Worm (Caenorhabditis elegans) whole organism, young adult: Measurements from ENCODE around the gene C46F2.1.

ENCODE experiments used
- B0035.1 ChIP-seq: sonication (generic microtip); optimal IDR thresholded peaks from 2 replicates; lab custom pipeline; 2016; ENCODE audit warnings: missing genetic modification characterization, mild to moderate bottlenecking, missing compliant biosample characterization, missing genotype, missing genetic modification reagents
- B0261.1 ChIP-seq: sonication (generic microtip); optimal IDR thresholded peaks from 2 replicates; lab custom pipeline; 2016; ENCODE audit warnings: mild to moderate bottlenecking, missing genetic modification characterization, moderate library complexity, missing compliant biosample characterization
- B0336.3 ChIP-seq: fragments of 200-800 bp; sonication (Bioruptor generic); IDR thresholded peaks from 2 replicates; pipeline ENCODE4 v1.3.6; 2022; ENCODE audit warnings: missing genetic modification characterization, missing compliant biosample characterization
- D2030.7 ChIP-seq: fragments of 200-800 bp; sonication (Bioruptor generic); IDR thresholded peaks from 2 replicates; pipeline ENCODE4 v1.3.6; 2022; ENCODE audit warnings: missing genetic modification reagents, missing genetic modification characterization, missing compliant biosample characterization
- F49E8.2 ChIP-seq: sonication (generic microtip); optimal IDR thresholded peaks from 3 replicates; lab custom pipeline; 2017; ENCODE audit warnings: missing genetic modification characterization, mild to moderate bottlenecking, missing compliant biosample characterization, antibody characterized with exemption, moderate library complexity; ENCODE audit not compliant: insufficient read depth
- F57C9.4 ChIP-seq: sonication (generic microtip); optimal IDR thresholded peaks from 2 replicates; lab custom pipeline; 2017; ENCODE audit warnings: mild to moderate bottlenecking, missing genetic modification characterization, missing compliant biosample characterization
- K11D2.4 ChIP-seq: fragments of 200-800 bp; sonication (Bioruptor generic); IDR thresholded peaks from 2 replicates; pipeline ENCODE4 v1.3.6; 2022; ENCODE audit warnings: missing genetic modification reagents, missing genetic modification characterization, missing compliant biosample characterization
- T07F8.4 ChIP-seq: sonication (generic microtip); optimal IDR thresholded peaks from 2 replicates; lab custom pipeline; 2016; ENCODE audit warnings: mild to moderate bottlenecking, missing genetic modification characterization, moderate library complexity, missing compliant biosample characterization
- Y53F4B.3 ChIP-seq: fragments of 200-800 bp; sonication (Bioruptor generic); IDR thresholded peaks from 2 replicates; pipeline ENCODE4 v1.3.6; 2022; ENCODE audit warnings: missing genetic modification reagents, missing genetic modification characterization, missing compliant biosample characterization
- Y56A3A.18 ChIP-seq: fragments of 200-800 bp; sonication (Bioruptor generic); IDR thresholded peaks from 2 replicates; pipeline ENCODE4 v1.3.6; 2022; ENCODE audit warnings: missing genetic modification reagents, missing genetic modification characterization, missing compliant biosample characterization
- aptf-3 ChIP-seq: fragments of 200-800 bp; sonication (Bioruptor generic); IDR thresholded peaks from 2 replicates; pipeline ENCODE4 v1.3.6; 2022; ENCODE audit warnings: missing genetic modification characterization, missing compliant biosample characterization
- ccch-3 ChIP-seq: fragments of 200-800 bp; sonication (Bioruptor generic); optimal IDR thresholded peaks from 2 replicates; lab custom pipeline; 2018; ENCODE audit warnings: mild to moderate bottlenecking, missing genetic modification characterization, missing compliant biosample characterization
- ceh-58 ChIP-seq: fragments of 200-800 bp; sonication (Bioruptor generic); IDR thresholded peaks from 2 replicates; pipeline ENCODE4 v1.3.6; 2022; ENCODE audit warnings: missing genetic modification characterization, missing compliant biosample characterization
- ceh-79 ChIP-seq: sonication (generic microtip); optimal IDR thresholded peaks from 2 replicates; lab custom pipeline; 2017; ENCODE audit warnings: mild to moderate bottlenecking, missing genetic modification characterization, missing compliant biosample characterization
- chd-7 ChIP-seq: sonication (generic microtip); optimal IDR thresholded peaks from 2 replicates; lab custom pipeline; 2016; ENCODE audit warnings: mild to moderate bottlenecking, missing genetic modification characterization, moderate library complexity, missing compliant biosample characterization
- dpff-1 ChIP-seq: sonication (generic microtip); optimal IDR thresholded peaks from 2 replicates; lab custom pipeline; 2017; ENCODE audit warnings: mild to moderate bottlenecking, missing genetic modification characterization, missing compliant biosample characterization
- efl-1 ChIP-seq: fragments of 150-350 bp; optimal IDR thresholded peaks from 2 replicates; lab custom pipeline; 2014; ENCODE audit warnings: missing biosample characterization, missing genetic modification reagents, missing genetic modification characterization
- egl-44 ChIP-seq: fragments of 200-800 bp; sonication (Bioruptor generic); IDR thresholded peaks from 2 replicates; pipeline ENCODE4 v1.3.6; 2022; ENCODE audit warnings: missing genetic modification reagents, missing genetic modification characterization, missing compliant biosample characterization
- hrde-1 ChIP-seq: sonication (generic microtip); optimal IDR thresholded peaks from 2 replicates; lab custom pipeline; 2016; ENCODE audit warnings: missing genetic modification characterization, mild to moderate bottlenecking, missing compliant biosample characterization, moderate library complexity, missing genotype, missing genetic modification reagents, borderline replicate concordance
- let-526 ChIP-seq: fragments of 200-800 bp; sonication (Bioruptor generic); IDR thresholded peaks from 2 replicates; pipeline ENCODE4 v1.3.6; 2022; ENCODE audit warnings: missing genetic modification reagents, missing genetic modification characterization, missing compliant biosample characterization
- lin-26 ChIP-seq: fragments of 200-800 bp; sonication (Bioruptor generic); IDR thresholded peaks from 2 replicates; pipeline ENCODE4 v1.3.6; 2022; ENCODE audit warnings: missing genetic modification reagents, missing genetic modification characterization, missing compliant biosample characterization
- lin-40 ChIP-seq: sonication (generic microtip); optimal IDR thresholded peaks from 2 replicates; lab custom pipeline; 2016; ENCODE audit warnings: missing genetic modification characterization, mild to moderate bottlenecking, missing compliant biosample characterization, missing genotype, missing genetic modification reagents
- lsy-27 ChIP-seq: sonication (generic microtip); optimal IDR thresholded peaks from 2 replicates; lab custom pipeline; 2017; ENCODE audit warnings: missing genetic modification characterization, mild to moderate bottlenecking, missing compliant biosample characterization, antibody characterized with exemption, missing genotype, borderline replicate concordance; ENCODE audit not compliant: insufficient read depth
- madf-6 ChIP-seq: fragments of 200-800 bp; sonication (Bioruptor generic); IDR thresholded peaks from 2 replicates; pipeline ENCODE4 v1.3.6; 2022; ENCODE audit warnings: missing genetic modification reagents, missing genetic modification characterization, missing compliant biosample characterization
- mes-4 ChIP-seq: sonication (generic microtip); optimal IDR thresholded peaks from 2 replicates; lab custom pipeline; 2016; ENCODE audit warnings: missing genotype, missing genetic modification characterization, missing compliant biosample characterization
- mxl-1 ChIP-seq: sonication (generic microtip); optimal IDR thresholded peaks from 2 replicates; lab custom pipeline; 2016; ENCODE audit warnings: missing genetic modification characterization, missing compliant biosample characterization
- nfya-2 ChIP-seq: fragments of 200-800 bp; sonication (Bioruptor generic); IDR thresholded peaks from 2 replicates; pipeline ENCODE4 v1.3.6; 2022; ENCODE audit warnings: missing genetic modification reagents, missing genetic modification characterization, missing compliant biosample characterization
- nhr-120 ChIP-seq: fragments of 200-800 bp; sonication (Bioruptor generic); IDR thresholded peaks from 2 replicates; pipeline ENCODE4 v1.3.6; 2022; ENCODE audit warnings: missing genetic modification characterization, missing compliant biosample characterization
- nhr-179 ChIP-seq: sonication (generic microtip); optimal IDR thresholded peaks from 2 replicates; lab custom pipeline; 2016; ENCODE audit warnings: mild to moderate bottlenecking, missing genetic modification characterization, missing compliant biosample characterization
- nhr-27 ChIP-seq: fragments of 200-800 bp; sonication (Bioruptor generic); optimal IDR thresholded peaks from 2 replicates; lab custom pipeline; 2018; ENCODE audit warnings: mild to moderate bottlenecking, missing genetic modification characterization, moderate library complexity, missing compliant biosample characterization
- pbrm-1 ChIP-seq: fragments of 200-800 bp; sonication (Bioruptor generic); IDR thresholded peaks from 2 replicates; pipeline ENCODE4 v1.3.6; 2022; ENCODE audit warnings: missing genetic modification reagents, missing genetic modification characterization, missing compliant biosample characterization
- snpc-1.1 ChIP-seq: sonication (generic microtip); optimal IDR thresholded peaks from 2 replicates; lab custom pipeline; 2017; ENCODE audit warnings: missing genetic modification characterization, mild to moderate bottlenecking, missing compliant biosample characterization, antibody characterized with exemption, moderate library complexity, missing genotype, missing genetic modification reagents; ENCODE audit not compliant: insufficient read depth
- snpc-1.3 ChIP-seq: sonication (generic microtip); optimal IDR thresholded peaks from 2 replicates; lab custom pipeline; 2017; ENCODE audit warnings: missing genetic modification characterization, mild to moderate bottlenecking, missing compliant biosample characterization, antibody characterized with exemption, moderate library complexity, missing genotype, missing genetic modification reagents; ENCODE audit not compliant: insufficient read depth
- snpc-4 ChIP-seq, 5 experiments: fragments of 150-350 bp in 1 of 5; sonication (generic microtip) in 4 of 5; optimal IDR thresholded peaks; 2 replicates each; lab custom pipeline; 2014 to 2018; ENCODE audit warnings: missing genetic modification characterization in 5 of 5, missing biosample characterization in 3 of 5, antibody characterized with exemption in 2 of 5, mild to moderate bottlenecking in 2 of 5, missing compliant biosample characterization in 2 of 5, missing genotype in 2 of 5, moderate library complexity in 2 of 5, missing genetic modification reagents in 1 of 5
- unc-62 ChIP-seq: fragments of 150-350 bp; optimal IDR thresholded peaks from 2 replicates; lab custom pipeline; 2014; ENCODE audit warnings: missing biosample characterization, missing genetic modification reagents, missing genetic modification characterization
- xnd-1 ChIP-seq: sonication (generic microtip); optimal IDR thresholded peaks from 2 replicates; lab custom pipeline; 2016; ENCODE audit warnings: missing genotype, missing genetic modification reagents, missing genetic modification characterization, missing compliant biosample characterization
- zim-3 ChIP-seq: sonication (generic microtip); optimal IDR thresholded peaks from 2 replicates; lab custom pipeline; 2017; ENCODE audit warnings: mild to moderate bottlenecking, missing genetic modification characterization, moderate library complexity, missing compliant biosample characterization
- ztf-28 ChIP-seq: fragments of 200-800 bp; sonication (Bioruptor generic); IDR thresholded peaks from 2 replicates; pipeline ENCODE4 v1.3.6; 2022; ENCODE audit warnings: missing genetic modification reagents, missing genetic modification characterization, missing compliant biosample characterization
- ztf-6 ChIP-seq: fragments of 200-800 bp; sonication (Bioruptor generic); IDR thresholded peaks from 2 replicates; pipeline ENCODE4 v1.3.6; 2022; ENCODE audit warnings: missing genetic modification reagents, missing genetic modification characterization, missing compliant biosample characterization

The C46F2.1 gene

ce11 chrX:8036219-8036883 lies 41.5 kb upstream of the C46F2.1 start (continued):
- TF ChIP-seq F49E8.2 (tag; lab: Kevin White, UChicago) (peak; percentile 17), ztf-6 (GFP tag; lab: Robert Waterston, UW) (peak; percentile 84), let-526 (GFP tag; lab: Robert Waterston, UW) (peak; percentile 87), nhr-27 (tag; lab: Kevin White, UChicago) (peak; percentile 60), D2030.7 (GFP tag; lab: Robert Waterston, UW) (peak; percentile 69; the same call in 1 of the 2 replicates), B0336.3 (GFP tag; lab: Robert Waterston, UW) (peak; percentile 99), ccch-3 (GFP tag; lab: Kevin White, UChicago) (peak; percentile 91), hrde-1 (tag; lab: Kevin White, UChicago) (peak; percentile 27), K11D2.4 (peak; percentile 98), nhr-120 (GFP tag; lab: Robert Waterston, UW) (peak; percentile 84; the same call in 1 of the 2 replicates), mes-4 (peak; percentile 81), pbrm-1 (GFP tag; lab: Robert Waterston, UW) (peak; percentile 89), chd-7 (peak; percentile 96), ceh-58 (0 out of 2 replicates have a peak, but pooled peaks have one; percentile 45), ceh-79 (tag; lab: Kevin White, UChicago) (peak; percentile 84), lin-26 (GFP tag; lab: Robert Waterston, UW) (peak; percentile 97), mxl-1 (peak; percentile 83), unc-62 (peak; percentile 60), Y56A3A.18 (GFP tag; lab: Robert Waterston, UW) (peak; percentile 98), F57C9.4 (tag; lab: Kevin White, UChicago) (peak; percentile 74), aptf-3 (no peak), lsy-27 (tag; lab: Kevin White, UChicago) (peak; percentile 85), B0261.1 (tag; lab: Kevin White, UChicago) (peak; percentile 97), T07F8.4 (peak; percentile 88), xnd-1 (tag; lab: Kevin White, UChicago) (no peak), dpff-1 (peak; percentile 97), lin-40 (tag; lab: Kevin White, UChicago) (peak; percentile 100), Y53F4B.3 (GFP tag; lab: Robert Waterston, UW) (peak; percentile 57; the same call in 1 of the 2 replicates), madf-6 (GFP tag; lab: Robert Waterston, UW) (peak; percentile 49), ztf-28 (peak; percentile 87), B0035.1 (tag; lab: Kevin White, UChicago) (peak; percentile 96), egl-44 (GFP tag; lab: Robert Waterston, UW) (peak; percentile 76), efl-1 (GFP tag; lab: Kevin White, UChicago) (no peak), zim-3 (tag; lab: Kevin White, UChicago) (peak; percentile 85), snpc-4 (GFP tag; optimal IDR thresholded peaks at IDR 0.05; lab: Kevin White, UChicago) (peak; percentile 68), snpc-4 (tag; optimal IDR thresholded peaks at IDR 0.05; lab: Kevin White, UChicago) (peak; percentile 69 to 87 (median 81)), snpc-1.3 (tag; lab: Kevin White, UChicago) (peak; percentile 8), nhr-179 (peak; percentile 88), snpc-1.1 (tag; lab: Kevin White, UChicago) (peak; percentile 34), nfya-2 (GFP tag; lab: Robert Waterston, UW) (no peak)
- TF ChIP-seq, all 124 proteins: peak for 106
